Fruit fly (Drosophila melanogaster) whole organism, embryonic: ENCODE measurements around the gene CG31051.

ENCODE experiments used
- CG10959 ChIP-seq: fragments of 200-800 bp; sonication (Bioruptor generic); IDR thresholded peaks from 2 replicates; pipeline ENCODE4 v1.3.6; 2022; ENCODE audit warnings: missing biosample characterization, missing genetic modification characterization
- CG11504 ChIP-seq: fragments of 200-800 bp; sonication (Bioruptor generic); optimal IDR thresholded peaks from 3 replicates; lab custom pipeline; 2019; ENCODE audit warnings: missing biosample characterization, mild to moderate bottlenecking, missing genetic modification characterization, moderate library complexity
- CG15696 ChIP-seq: fragments of 200-800 bp; sonication (Bioruptor generic); optimal IDR thresholded peaks from 2 replicates; lab custom pipeline; 2019; ENCODE audit warnings: missing biosample characterization, mild to moderate bottlenecking, missing genetic modification characterization, moderate library complexity
- CG1603 ChIP-seq: fragments of 200-800 bp; sonication (Bioruptor generic); optimal IDR thresholded peaks from 2 replicates; lab custom pipeline; 2019; ENCODE audit warnings: missing biosample characterization, mild to moderate bottlenecking, missing genetic modification characterization, moderate library complexity
- CG16813 ChIP-seq: fragments of 200-800 bp; sonication (Bioruptor generic); IDR thresholded peaks from 3 replicates; pipeline ENCODE4 v1.3.6; 2022; ENCODE audit warnings: missing biosample characterization, missing genetic modification characterization; ENCODE audit not compliant: partially characterized antibody
- CG18262 ChIP-seq: fragments of 200-800 bp; optimal IDR thresholded peaks from 3 replicates; lab custom pipeline; 2019; ENCODE audit warnings: missing biosample characterization, mild to moderate bottlenecking, missing genetic modification characterization, moderate library complexity
- CG2712 ChIP-seq: fragments of 200-800 bp; optimal IDR thresholded peaks from 3 replicates; lab custom pipeline; 2019; ENCODE audit warnings: missing biosample characterization, mild to moderate bottlenecking, missing genetic modification characterization, moderate library complexity
- CG30431 ChIP-seq: fragments of 200-800 bp; sonication (Bioruptor generic); optimal IDR thresholded peaks from 2 replicates; lab custom pipeline; 2017; ENCODE audit warnings: missing biosample characterization, missing genetic modification characterization
- CG31441 ChIP-seq: fragments of 200-800 bp; sonication (Bioruptor generic); IDR thresholded peaks from 2 replicates; pipeline ENCODE4 v1.3.6; 2022; ENCODE audit warnings: missing biosample characterization, missing genetic modification characterization
- CG4707 ChIP-seq: fragments of 200-800 bp; sonication (Bioruptor generic); optimal IDR thresholded peaks from 2 replicates; lab custom pipeline; 2018; ENCODE audit warnings: missing biosample characterization, mild to moderate bottlenecking, missing genetic modification characterization, moderate library complexity
- CG7839 ChIP-seq: fragments of 200-800 bp; sonication (Bioruptor generic); optimal IDR thresholded peaks from 3 replicates; lab custom pipeline; 2018; ENCODE audit warnings: missing biosample characterization, mild to moderate bottlenecking, missing genetic modification characterization, moderate library complexity
- CG7963 ChIP-seq: fragments of 200-800 bp; sonication (Bioruptor generic); IDR thresholded peaks from 3 replicates; pipeline ENCODE4 v1.3.6; 2022; ENCODE audit warnings: missing biosample characterization, missing genetic modification characterization; ENCODE audit not compliant: partially characterized antibody
- D19A ChIP-seq: fragments of 200-800 bp; optimal IDR thresholded peaks from 3 replicates; lab custom pipeline; 2019; ENCODE audit warnings: missing biosample characterization, mild to moderate bottlenecking, missing genetic modification characterization, moderate library complexity
- D19B ChIP-seq: fragments of 200-800 bp; sonication (Bioruptor generic); optimal IDR thresholded peaks from 2 replicates; lab custom pipeline; 2017; ENCODE audit warnings: missing biosample characterization, mild to moderate bottlenecking, missing genetic modification characterization
- Ets65A ChIP-seq: fragments of 200-800 bp; sonication (Bioruptor generic); peaks from one replicate; lab custom pipeline; 2016; ENCODE audit warnings: missing biosample characterization, missing genetic modification characterization
- HLH4C ChIP-seq: fragments of 200-800 bp; sonication (Bioruptor generic); IDR thresholded peaks from 3 replicates; pipeline ENCODE4 v1.3.6; 2022; ENCODE audit warnings: missing biosample characterization, missing genetic modification characterization; ENCODE audit not compliant: partially characterized antibody
- Med ChIP-seq: fragments of 200-800 bp; sonication (Bioruptor generic); peaks from one replicate; lab custom pipeline; 2016; ENCODE audit warnings: missing biosample characterization, missing genetic modification characterization, mild to moderate bottlenecking, inconsistent platforms, moderate library complexity
- Oli ChIP-seq: fragments of 200-800 bp; sonication (Bioruptor generic); optimal IDR thresholded peaks from 2 replicates; lab custom pipeline; 2018; ENCODE audit warnings: missing biosample characterization, mild to moderate bottlenecking, missing genetic modification characterization, moderate library complexity
- Sox102F ChIP-seq: fragments of 200-800 bp; sonication (Bioruptor generic); optimal IDR thresholded peaks from 2 replicates; lab custom pipeline; 2018; ENCODE audit warnings: missing biosample characterization, mild to moderate bottlenecking, missing genetic modification characterization, moderate library complexity
- ap ChIP-seq: fragments of 200-800 bp; sonication (Bioruptor generic); IDR thresholded peaks from 2 replicates; pipeline ENCODE4 v1.3.6; 2022; ENCODE audit warnings: missing biosample characterization, missing genetic modification characterization
- az2 ChIP-seq: fragments of 200-800 bp; sonication (Bioruptor generic); optimal IDR thresholded peaks from 3 replicates; lab custom pipeline; 2016; ENCODE audit warnings: missing biosample characterization, missing genetic modification characterization
- bsh ChIP-seq, 2 experiments: fragments of 200-800 bp; sonication (Bioruptor generic); optimal IDR thresholded peaks; 2 replicates each; lab custom pipeline; 2017 to 2018; ENCODE audit warnings: mild to moderate bottlenecking in 2 of 2, missing biosample characterization in 2 of 2, missing genetic modification characterization in 2 of 2, moderate library complexity in 1 of 2
- chn ChIP-seq: fragments of 200-800 bp; sonication (Bioruptor generic); optimal IDR thresholded peaks from 2 replicates; lab custom pipeline; 2016; ENCODE audit warnings: missing biosample characterization, missing genetic modification characterization
- ci ChIP-seq: fragments of 200-800 bp; sonication (Bioruptor generic); IDR thresholded peaks from 3 replicates; pipeline ENCODE4 v1.3.6; 2022; ENCODE audit warnings: missing biosample characterization, missing genetic modification characterization
- crol ChIP-seq: fragments of 200-800 bp; sonication (Bioruptor generic); IDR thresholded peaks from 2 replicates; pipeline ENCODE4 v1.3.6; 2022; ENCODE audit warnings: missing biosample characterization, missing genetic modification characterization
- dmrt11E ChIP-seq: fragments of 200-800 bp; sonication (Bioruptor generic); optimal IDR thresholded peaks from 3 replicates; lab custom pipeline; 2018; ENCODE audit warnings: missing biosample characterization, mild to moderate bottlenecking, missing genetic modification characterization, moderate library complexity
- dmrt99B ChIP-seq: fragments of 200-800 bp; sonication (Bioruptor generic); optimal IDR thresholded peaks from 2 replicates; lab custom pipeline; 2018; ENCODE audit warnings: missing biosample characterization, mild to moderate bottlenecking, missing genetic modification characterization, moderate library complexity
- fd96Cb ChIP-seq: fragments of 200-800 bp; sonication (Bioruptor generic); optimal IDR thresholded peaks from 2 replicates; lab custom pipeline; 2018; ENCODE audit warnings: missing biosample characterization, mild to moderate bottlenecking, missing genetic modification characterization, moderate library complexity
- gem ChIP-seq: fragments of 200-800 bp; sonication (Bioruptor generic); optimal IDR thresholded peaks from 2 replicates; lab custom pipeline; 2019; ENCODE audit warnings: missing biosample characterization, mild to moderate bottlenecking, missing genetic modification characterization, moderate library complexity
- gfzf ChIP-seq: fragments of 200-800 bp; sonication (Bioruptor generic); optimal IDR thresholded peaks from 2 replicates; lab custom pipeline; 2016; ENCODE audit warnings: missing biosample characterization, mild to moderate bottlenecking, missing genetic modification characterization, moderate library complexity
- grau ChIP-seq: fragments of 200-800 bp; optimal IDR thresholded peaks from 3 replicates; lab custom pipeline; 2019; ENCODE audit warnings: missing biosample characterization, mild to moderate bottlenecking, missing genetic modification characterization, moderate library complexity
- nmo ChIP-seq: fragments of 200-800 bp; sonication (Bioruptor generic); optimal IDR thresholded peaks from 2 replicates; lab custom pipeline; 2018; ENCODE audit warnings: missing biosample characterization, mild to moderate bottlenecking, missing genetic modification characterization, moderate library complexity
- nom ChIP-seq: fragments of 200-800 bp; sonication (Bioruptor generic); optimal IDR thresholded peaks from 2 replicates; lab custom pipeline; 2017; ENCODE audit warnings: missing biosample characterization, missing genetic modification characterization, mild to moderate bottlenecking, moderate library complexity, missing genetic modification reagents
- pan ChIP-seq, 4 experiments: fragments of >200 bp in 3 of 4; fragments of 200-800 bp in 1 of 4; sonication (Bioruptor generic) in 1 of 4; optimal IDR thresholded peaks in 3 of 4; IDR thresholded peaks in 1 of 4; 2 replicates each; pipeline versions ENCODE4 v1.3.6 to Lab custom; 2017 to 2022; ENCODE audit warnings: missing biosample characterization in 2 of 4, missing genetic modification characterization in 2 of 4, mixed read lengths in 1 of 4
- row ChIP-seq: fragments of 200-800 bp; sonication (Bioruptor generic); IDR thresholded peaks from 3 replicates; pipeline ENCODE4 v1.3.6; 2022; ENCODE audit warnings: missing biosample characterization, missing genetic modification characterization
- run ChIP-seq: fragments of 200-800 bp; sonication (Bioruptor generic); optimal IDR thresholded peaks from 3 replicates; lab custom pipeline; 2018; ENCODE audit warnings: missing biosample characterization, mild to moderate bottlenecking, missing genetic modification characterization
- sens ChIP-seq: fragments of 200-800 bp; sonication (Bioruptor generic); peaks from one replicate; lab custom pipeline; 2016; ENCODE audit warnings: missing biosample characterization, missing genetic modification characterization
- sisA ChIP-seq: fragments of 200-800 bp; sonication (Bioruptor generic); IDR thresholded peaks from 2 replicates; pipeline ENCODE4 v1.3.6; 2022; ENCODE audit warnings: missing biosample characterization, missing genetic modification characterization
- ttk ChIP-seq: fragments of 200-800 bp; sonication (Bioruptor generic); IDR thresholded peaks from 2 replicates; pipeline ENCODE4 v2.1.2; 2022; ENCODE audit warnings: missing biosample characterization, missing genetic modification characterization
- vnd ChIP-seq: fragments of 200-800 bp; sonication (Bioruptor generic); IDR thresholded peaks from 3 replicates; pipeline ENCODE4 v1.3.6; 2022; ENCODE audit warnings: missing biosample characterization, missing genetic modification characterization; ENCODE audit not compliant: partially characterized antibody
- zfh1 ChIP-seq: fragments of 200-800 bp; sonication (Bioruptor generic); IDR thresholded peaks from 3 replicates; pipeline ENCODE4 v1.3.6; 2022; ENCODE audit warnings: missing biosample characterization, missing genetic modification characterization

The CG31051 gene

dm6 chr3R:28562654-28563198, 42.4 kb upstream of the CG31051 start:
- TF ChIP-seq CG1603 (peak; percentile 15), dmrt99B (tag; lab: Kevin White, UChicago) (peak; percentile 39), crol (GFP tag; lab: Robert Waterston, UW) (no peak), vnd (GFP tag; lab: Robert Waterston, UW) (0 out of 3 replicates have a peak, but pooled peaks have one; percentile 11), az2 (GFP tag; lab: Kevin White, UChicago) (no peak), bsh (GFP tag; optimal IDR thresholded peaks at IDR 0.05; lab: Kevin White, UChicago) (peak in 1 of 2 experiments; percentile 39), CG4707 (GFP tag; lab: Kevin White, UChicago) (no peak), row (GFP tag; lab: Robert Waterston, UW) (peak; percentile 45), CG16813 (GFP tag; lab: Robert Waterston, UW) (peak; percentile 58; the same call in 2 of the 3 replicates), CG15696 (tag; lab: Kevin White, UChicago) (peak; percentile 30), gem (tag; lab: Kevin White, UChicago) (peak; percentile 46), ci (GFP tag; lab: Robert Waterston, UW) (0 out of 3 replicates have a peak, but pooled peaks have one; percentile 23), gfzf (GFP tag; lab: Kevin White, UChicago) (no peak), chn (GFP tag; lab: Kevin White, UChicago) (no peak), nmo (GFP tag; lab: Kevin White, UChicago) (peak; percentile 18), CG11504 (tag; lab: Kevin White, UChicago) (peak; percentile 6), Ets65A (GFP tag; lab: Kevin White, UChicago) (peak; percentile 74), CG18262 (tag; lab: Kevin White, UChicago) (peak; percentile 4), ttk (GFP tag; lab: Robert Waterston, UW) (no peak), sens (GFP tag; lab: Kevin White, UChicago) (peak; percentile 70), run (tag; lab: Kevin White, UChicago) (no peak), Oli (tag; lab: Kevin White, UChicago) (peak; percentile 1), ap (GFP tag; lab: Robert Waterston, UW) (0 out of 2 replicates have a peak, but pooled peaks have one; percentile 6), sisA (GFP tag; lab: Robert Waterston, UW) (no peak), D19A (peak; percentile 73), Med (GFP tag; lab: Kevin White, UChicago) (peak; percentile 55), CG2712 (tag; lab: Kevin White, UChicago) (peak; percentile 37), CG7839 (peak; percentile 6), CG10959 (GFP tag; lab: Robert Waterston, UW) (0 out of 2 replicates have a peak, but pooled peaks have one; percentile 20), dmrt11E (tag; lab: Kevin White, UChicago) (peak; percentile 41), grau (tag; lab: Kevin White, UChicago) (peak; percentile 1), Sox102F (peak; percentile 2), nom (GFP tag; lab: Kevin White, UChicago) (no peak), fd96Cb (tag; lab: Kevin White, UChicago) (peak; percentile 23), CG7963 (peak; percentile 31; the same call in 1 of the 3 replicates), CG30431 (GFP tag; lab: Kevin White, UChicago) (peak; percentile 25), D19B (GFP tag; lab: Kevin White, UChicago) (peak; percentile 63), HLH4C (GFP tag; lab: Robert Waterston, UW) (peak; percentile 52; the same call in 1 of the 3 replicates), zfh1 (GFP tag; lab: Robert Waterston, UW) (0 out of 3 replicates have a peak, but pooled peaks have one; percentile 25), CG31441 (GFP tag; lab: Robert Waterston, UW) (0 out of 2 replicates have a peak, but pooled peaks have one; percentile 10), pan (optimal IDR thresholded peaks at IDR 0.05; lab: Kevin White, UChicago) (no peak), pan (GFP tag; optimal IDR thresholded peaks at IDR 0.05 in 1 of 2, IDR thresholded peaks at IDR 0.05 in 1 of 2) (peak in 1 of 2 experiments; percentile 6)
